Comparison of ENCODE assay signal across 3 fruit fly cellular contexts in the genomic region with DNA sequence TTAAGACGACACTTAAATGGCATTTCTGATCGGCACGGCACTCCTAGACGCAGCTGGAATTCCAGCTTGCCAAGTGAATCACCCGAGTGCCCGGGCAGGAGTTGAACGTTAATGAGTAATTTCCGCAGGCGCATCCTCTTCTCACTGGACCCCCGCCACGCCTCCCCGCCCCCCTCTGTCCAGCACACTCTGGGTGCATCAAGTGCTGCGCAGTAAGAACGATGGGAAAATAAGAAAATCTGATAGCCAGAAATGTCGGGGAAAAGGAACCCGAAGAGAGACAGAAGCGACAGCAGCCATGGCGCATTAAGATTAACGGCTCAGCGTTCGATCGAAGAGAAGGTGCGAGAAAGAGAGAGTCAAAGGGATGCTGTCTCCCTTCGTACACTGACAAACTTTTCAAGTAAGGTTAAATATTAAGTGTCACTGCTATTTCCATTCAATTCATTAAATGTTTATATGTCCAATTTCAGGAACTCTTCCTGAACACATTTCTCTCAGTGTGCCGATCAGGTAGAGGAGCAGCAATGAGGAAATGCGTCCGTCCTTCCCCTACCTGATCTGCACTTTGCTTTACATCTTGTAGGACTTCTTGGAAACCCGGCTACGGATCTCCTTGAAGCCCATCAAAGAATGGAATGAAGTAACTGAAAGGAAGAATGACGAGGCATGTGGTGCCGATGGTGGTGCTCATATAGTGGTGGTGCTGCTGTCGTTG.
TF ChIP-seq lines count a peak whose summit lies in the region.

No protein-coding gene starts in this region.

TF ChIP-seq in whole organism, embryonic, 481 proteins besides CTCF, POLR2A, EP300 and RAD21 (continued from another document and continues in another):
- TF ChIP-seq CG8290 (GFP tag; optimal IDR thresholded peaks at IDR 0.05; lab: Kevin White, UChicago) = peak; percentile 53
- TF ChIP-seq CG8290 (tag; optimal IDR thresholded peaks at IDR 0.05; lab: Kevin White, UChicago) = peak; percentile 19 to 31
- TF ChIP-seq CG18599 (GFP tag; optimal IDR thresholded peaks at IDR 0.05; lab: Kevin White, UChicago) = peak; percentile 34
- TF ChIP-seq MBD-R2 (GFP tag; IDR thresholded peaks at IDR 0.05; lab: Robert Waterston, UW) = no peak
- peak; percentile 83 for TF ChIP-seq CG14710 (tag; optimal IDR thresholded peaks at IDR 0.05; lab: Kevin White, UChicago)
- TF ChIP-seq wdn (GFP tag; IDR thresholded peaks at IDR 0.05; lab: Robert Waterston, UW) = no peak
- TF ChIP-seq sisA (GFP tag; IDR thresholded peaks at IDR 0.05; lab: Robert Waterston, UW) = peak; percentile 60
- peak; percentile 9 for TF ChIP-seq cato (GFP tag; optimal IDR thresholded peaks at IDR 0.05; lab: Kevin White, UChicago; ENCODE audit: borderline replicate concordance)
- no peak for TF ChIP-seq sc (optimal IDR thresholded peaks at IDR 0.05; lab: Kevin White, UChicago)
- TF ChIP-seq sc (GFP tag; optimal IDR thresholded peaks at IDR 0.05; lab: Kevin White, UChicago) = peak; percentile 29
- TF ChIP-seq abd-A (tag; optimal IDR thresholded peaks at IDR 0.05; lab: Kevin White, UChicago) = no peak
- TF ChIP-seq Hand (GFP tag; optimal IDR thresholded peaks at IDR 0.05; lab: Kevin White, UChicago) = no peak
- no peak for TF ChIP-seq CG14860 (GFP tag; IDR thresholded peaks at IDR 0.05; lab: Robert Waterston, UW; ENCODE audit: partially characterized antibody)
- TF ChIP-seq bbx (GFP tag; IDR thresholded peaks at IDR 0.05; lab: Robert Waterston, UW; ENCODE audit: partially characterized antibody) = no peak
- TF ChIP-seq pfk (GFP tag; optimal IDR thresholded peaks at IDR 0.05; lab: Kevin White, UChicago) = no peak
- peak; percentile 32 for TF ChIP-seq CG3163 (GFP tag; optimal IDR thresholded peaks at IDR 0.05; lab: Kevin White, UChicago)
- no peak for TF ChIP-seq zfh2 (GFP tag; optimal IDR thresholded peaks at IDR 0.05; lab: Kevin White, UChicago)
- TF ChIP-seq CG11456 (GFP tag; IDR thresholded peaks at IDR 0.05; lab: Robert Waterston, UW) = no peak
- peak; percentile 57 for TF ChIP-seq nerfin-1 (tag; optimal IDR thresholded peaks at IDR 0.05; lab: Kevin White, UChicago)
- no peak for TF ChIP-seq HLHmδ (GFP tag; optimal IDR thresholded peaks at IDR 0.05; lab: Kevin White, UChicago)
- no peak for TF ChIP-seq ro (GFP tag; IDR thresholded peaks at IDR 0.05; lab: Robert Waterston, UW)
- peak; percentile 44; the same call in 1 of the 2 replicates for TF ChIP-seq H2.0 (GFP tag; IDR thresholded peaks at IDR 0.05; lab: Robert Waterston, UW)
- no peak for TF ChIP-seq tup (GFP tag; optimal IDR thresholded peaks at IDR 0.05; lab: Kevin White, UChicago)
- TF ChIP-seq CG9817 (tag; optimal IDR thresholded peaks at IDR 0.05; lab: Kevin White, UChicago) = no peak
- TF ChIP-seq rib (GFP tag; IDR thresholded peaks at IDR 0.05; lab: Robert Waterston, UW) = no peak
- TF ChIP-seq Dbx (GFP tag; IDR thresholded peaks at IDR 0.05; lab: Robert Waterston, UW) = no peak
- TF ChIP-seq CG12659 (GFP tag; optimal IDR thresholded peaks at IDR 0.05; lab: Kevin White, UChicago) = no peak
- no peak for TF ChIP-seq CG16813 (GFP tag; IDR thresholded peaks at IDR 0.05; lab: Robert Waterston, UW; ENCODE audit: partially characterized antibody)
- TF ChIP-seq chm (GFP tag; IDR thresholded peaks at IDR 0.05; lab: Robert Waterston, UW) = peak; percentile 79; the same call in 1 of the 2 replicates
- no peak for TF ChIP-seq CG18011 (GFP tag; optimal IDR thresholded peaks at IDR 0.05; lab: Kevin White, UChicago)
- no peak for TF ChIP-seq emc (GFP tag; optimal IDR thresholded peaks at IDR 0.05; lab: Kevin White, UChicago)
- TF ChIP-seq zen2 (GFP tag; IDR thresholded peaks at IDR 0.05; lab: Robert Waterston, UW; ENCODE audit: partially characterized antibody) = no peak
- no peak for TF ChIP-seq HLH4C (GFP tag; IDR thresholded peaks at IDR 0.05; lab: Robert Waterston, UW; ENCODE audit: partially characterized antibody)
- peak; percentile 68 for TF ChIP-seq az2 (GFP tag; optimal IDR thresholded peaks at IDR 0.05; lab: Kevin White, UChicago)
- TF ChIP-seq so (GFP tag; IDR thresholded peaks at IDR 0.05; lab: Robert Waterston, UW) = 0 out of 3 replicates have a peak, but pooled peaks have one; percentile 55
- peak; percentile 75 for TF ChIP-seq CG16863 (GFP tag; optimal IDR thresholded peaks at IDR 0.05; lab: Kevin White, UChicago)
- TF ChIP-seq CG6254 (GFP tag; optimal IDR thresholded peaks at IDR 0.05; lab: Kevin White, UChicago) = peak; percentile 72
- no peak for TF ChIP-seq CG13296 (GFP tag; optimal IDR thresholded peaks at IDR 0.05; lab: Kevin White, UChicago)
- TF ChIP-seq grn (GFP tag; optimal IDR thresholded peaks at IDR 0.05; lab: Kevin White, UChicago) = peak; percentile 42
- TF ChIP-seq nmo (GFP tag; optimal IDR thresholded peaks at IDR 0.05; lab: Kevin White, UChicago) = peak; percentile 83

TF ChIP-seq in whole organism, prepupa, 60 proteins besides CTCF, POLR2A, EP300 and RAD21 (continued from another document):
- peak; percentile 88 for TF ChIP-seq CG11762 (GFP tag; optimal IDR thresholded peaks at IDR 0.05; lab: Kevin White, UChicago; ENCODE audit: insufficient read depth)
- TF ChIP-seq CG6163 (GFP tag; IDR thresholded peaks at IDR 0.05; lab: Robert Waterston, UW) = peak; percentile 95
- peak; percentile 97 for TF ChIP-seq spab (GFP tag; optimal IDR thresholded peaks at IDR 0.05; lab: Kevin White, UChicago)
- peak; percentile 39 for TF ChIP-seq CG6276 (GFP tag; optimal IDR thresholded peaks at IDR 0.05; lab: Kevin White, UChicago)
- peak; percentile 85 for TF ChIP-seq net (GFP tag; optimal IDR thresholded peaks at IDR 0.05; lab: Kevin White, UChicago)
- no peak for TF ChIP-seq fkh (GFP tag; optimal IDR thresholded peaks at IDR 0.05; lab: Kevin White, UChicago)
- peak; percentile 97 for TF ChIP-seq CG10669 (GFP tag; optimal IDR thresholded peaks at IDR 0.05; lab: Kevin White, UChicago)
- TF ChIP-seq CG9139 (GFP tag; optimal IDR thresholded peaks at IDR 0.05; lab: Kevin White, UChicago) = peak; percentile 90
- TF ChIP-seq CG11902 (GFP tag; optimal IDR thresholded peaks at IDR 0.05; lab: Kevin White, UChicago) = peak; percentile 84
- TF ChIP-seq Ets96B (tag; optimal IDR thresholded peaks at IDR 0.05; lab: Kevin White, UChicago) = peak; percentile 96
- TF ChIP-seq dac (GFP tag; optimal IDR thresholded peaks at IDR 0.05; lab: Kevin White, UChicago) = no peak
- TF ChIP-seq Sox102F (GFP tag; optimal IDR thresholded peaks at IDR 0.05; lab: Kevin White, UChicago) = peak; percentile 94
- TF ChIP-seq fd85E (GFP tag; optimal IDR thresholded peaks at IDR 0.05; lab: Kevin White, UChicago) = peak; percentile 71
- peak; percentile 35; the same call in 1 of the 2 replicates for TF ChIP-seq CG11294 (GFP tag; IDR thresholded peaks at IDR 0.05; lab: Robert Waterston, UW)
- peak; percentile 93 for TF ChIP-seq Met (GFP tag; optimal IDR thresholded peaks at IDR 0.05; lab: Kevin White, UChicago)
- peak; percentile 66 for TF ChIP-seq Gug (GFP tag; IDR thresholded peaks at IDR 0.05; lab: Robert Waterston, UW)
- TF ChIP-seq CG10631 (GFP tag; optimal IDR thresholded peaks at IDR 0.05; lab: Kevin White, UChicago) = peak; percentile 91
- TF ChIP-seq svp (GFP tag; lab: Kevin White, UChicago) = peak; percentile 97
- peak; percentile 83 for TF ChIP-seq Eip93F (GFP tag; optimal IDR thresholded peaks at IDR 0.05; lab: Kevin White, UChicago)
- peak; percentile 96 for TF ChIP-seq topi (GFP tag; optimal IDR thresholded peaks at IDR 0.05; lab: Kevin White, UChicago)
- TF ChIP-seq Ets21C (GFP tag; optimal IDR thresholded peaks at IDR 0.05; lab: Kevin White, UChicago) = peak; percentile 86
- TF ChIP-seq Hr4 (GFP tag; optimal IDR thresholded peaks at IDR 0.05; lab: Kevin White, UChicago) = peak; percentile 24
- TF ChIP-seq CG15336 (GFP tag; IDR thresholded peaks at IDR 0.05; lab: Robert Waterston, UW) = peak; percentile 61
- TF ChIP-seq CG3919 (GFP tag; optimal IDR thresholded peaks at IDR 0.05; lab: Kevin White, UChicago) = peak; percentile 96
- TF ChIP-seq salr (GFP tag; optimal IDR thresholded peaks at IDR 0.05; lab: Kevin White, UChicago) = peak; percentile 61 to 91
- TF ChIP-seq CG31627 (GFP tag; optimal IDR thresholded peaks at IDR 0.05; lab: Kevin White, UChicago) = peak; percentile 93
- TF ChIP-seq Hr39 (GFP tag; optimal IDR thresholded peaks at IDR 0.05; lab: Kevin White, UChicago) = peak; percentile 95
- peak; percentile 90 for TF ChIP-seq CG8632 (GFP tag; optimal IDR thresholded peaks at IDR 0.05; lab: Kevin White, UChicago)
- peak; percentile 98 for TF ChIP-seq Eip78C (GFP tag; lab: Kevin White, UChicago)
- TF ChIP-seq CG1621 (tag; optimal IDR thresholded peaks at IDR 0.05; lab: Kevin White, UChicago) = peak; percentile 95
- TF ChIP-seq achi (GFP tag; optimal IDR thresholded peaks at IDR 0.05; lab: Kevin White, UChicago) = peak; percentile 88
- TF ChIP-seq vri (GFP tag; optimal IDR thresholded peaks at IDR 0.05; lab: Kevin White, UChicago) = peak; percentile 87
- peak; percentile 86 for TF ChIP-seq CG7368 (GFP tag; optimal IDR thresholded peaks at IDR 0.05; lab: Kevin White, UChicago)
- peak; percentile 94 for TF ChIP-seq lz (GFP tag; optimal IDR thresholded peaks at IDR 0.05; lab: Kevin White, UChicago)
- TF ChIP-seq Sox14 (GFP tag; optimal IDR thresholded peaks at IDR 0.05; lab: Kevin White, UChicago) = peak; percentile 91
- TF ChIP-seq CG6854 (GFP tag; optimal IDR thresholded peaks at IDR 0.05; lab: Kevin White, UChicago) = peak; percentile 87
- no peak for TF ChIP-seq Hr38 (GFP tag; optimal IDR thresholded peaks at IDR 0.05; lab: Kevin White, UChicago)
- peak; percentile 97 for TF ChIP-seq CG3032 (tag; optimal IDR thresholded peaks at IDR 0.05; lab: Kevin White, UChicago)
- peak; percentile 83 for TF ChIP-seq OdsH (GFP tag; optimal IDR thresholded peaks at IDR 0.05; lab: Kevin White, UChicago)
- peak; percentile 56; the same call in 2 of the 3 replicates for TF ChIP-seq eg (GFP tag; IDR thresholded peaks at IDR 0.05; lab: Robert Waterston, UW)
- TF ChIP-seq CG32006 (GFP tag; optimal IDR thresholded peaks at IDR 0.05; lab: Kevin White, UChicago) = peak; percentile 59

TF ChIP-seq in whole organism, wandering third instar larva, 38 proteins besides CTCF, POLR2A, EP300 and RAD21 (continued from another document):
- TF ChIP-seq dsf (GFP tag; optimal IDR thresholded peaks at IDR 0.05; lab: Kevin White, UChicago; ENCODE audit: borderline replicate concordance) (peak; percentile 15), usp (GFP tag; optimal IDR thresholded peaks at IDR 0.05; lab: Kevin White, UChicago) (no peak), dmrt93B (GFP tag; optimal IDR thresholded peaks at IDR 0.05; lab: Kevin White, UChicago) (peak; percentile 84), jim (GFP tag; optimal IDR thresholded peaks at IDR 0.05; lab: Kevin White, UChicago) (no peak), Vsx2 (GFP tag; optimal IDR thresholded peaks at IDR 0.05; lab: Kevin White, UChicago; ENCODE audit: partially characterized antibody) (no peak), OdsH (GFP tag; optimal IDR thresholded peaks at IDR 0.05; lab: Kevin White, UChicago) (peak; percentile 90), dl (GFP tag; optimal IDR thresholded peaks at IDR 0.05; lab: Kevin White, UChicago; ENCODE audit: insufficient read depth in 1 of 2, partially characterized antibody in 2 of 2) (no peak), woc (GFP tag; optimal IDR thresholded peaks at IDR 0.05; lab: Kevin White, UChicago) (peak; percentile 97), CrebA (GFP tag; optimal IDR thresholded peaks at IDR 0.05; lab: Kevin White, UChicago; ENCODE audit: borderline replicate concordance) (peak; percentile 68), fru (GFP tag; optimal IDR thresholded peaks at IDR 0.05; lab: Kevin White, UChicago) (peak; percentile 97), HLH106 (tag; optimal IDR thresholded peaks at IDR 0.05; lab: Kevin White, UChicago) (peak; percentile 94), CG9705 (GFP tag; optimal IDR thresholded peaks at IDR 0.05; lab: Kevin White, UChicago) (peak; percentile 87), Mio (GFP tag; optimal IDR thresholded peaks at IDR 0.05; lab: Kevin White, UChicago) (peak; percentile 38), Hr83 (GFP tag; optimal IDR thresholded peaks at IDR 0.05; lab: Kevin White, UChicago; ENCODE audit: poor library complexity, severe bottlenecking) (peak; percentile 41), tai (GFP tag; optimal IDR thresholded peaks at IDR 0.05; lab: Kevin White, UChicago) (peak; percentile 88)
